Worm (Caenorhabditis elegans): ENCODE measurements around the gene F58F6.5.

DNA sequence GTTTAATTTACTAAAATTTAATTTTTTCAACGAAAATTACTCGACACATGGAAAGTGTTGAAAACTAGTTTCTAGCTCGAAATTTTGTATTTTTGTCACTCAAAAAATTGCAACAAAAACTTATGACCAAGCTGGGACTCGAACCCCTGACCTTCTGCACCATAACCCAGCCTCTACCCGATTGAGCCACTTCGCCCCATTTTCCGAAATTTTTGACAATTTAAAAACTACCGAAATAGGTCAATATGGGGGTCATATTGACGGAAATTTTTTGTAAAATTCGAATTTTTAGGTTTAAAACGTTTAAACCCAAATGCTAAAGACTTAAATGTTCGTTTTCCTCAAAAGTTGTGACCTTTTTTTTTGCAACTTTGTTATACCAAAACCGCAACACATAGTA is 42.0 kb downstream of the F58F6.5 start:
- TF ChIP-seq W03F9.2 (tag; optimal IDR thresholded peaks at IDR 0.05) = no peak
- TF ChIP-seq him-1 (tag; optimal IDR thresholded peaks at IDR 0.05) = no peak

Data from whole organism, L4/young adult.